Worm (Caenorhabditis elegans): ENCODE results near the gene K10G4.10.
"Not testable (repeated sequence)": the region's sequence is repeated elsewhere in the genome, so short reads cannot be mapped to it uniquely, and the experiment has no call there.

Gene K10G4.10

DNA sequence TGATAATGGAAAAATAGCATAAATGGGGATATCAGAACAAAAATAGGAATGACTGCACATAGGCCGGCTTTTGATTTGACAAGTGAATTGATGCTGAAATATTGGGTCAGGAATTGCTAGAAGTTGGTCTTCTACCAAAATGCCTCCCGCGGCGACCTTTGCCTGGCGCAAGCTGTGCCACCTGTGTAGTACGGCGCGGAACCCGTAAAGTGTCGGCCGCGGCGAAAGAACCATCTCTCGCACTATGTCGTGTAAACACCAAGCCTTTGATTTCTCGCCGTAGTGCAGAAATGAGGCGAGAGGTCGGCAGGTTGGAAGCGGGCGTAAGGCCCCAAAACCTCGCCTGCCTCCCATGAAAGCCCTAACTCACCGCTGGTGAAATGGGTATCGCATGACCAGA is 12.0 kb upstream of the K10G4.10 start:
- TF ChIP-seq nhr-237 (tag; optimal IDR thresholded peaks at IDR 0.05) (no peak), bed-3 (GFP tag; optimal IDR thresholded peaks at IDR 0.05) (no peak), pha-4 (tag; optimal IDR thresholded peaks at IDR 0.05) (no peak), lsy-2 (tag; optimal IDR thresholded peaks at IDR 0.05) (no peak), lin-32 (GFP tag; optimal IDR thresholded peaks at IDR 0.05) (no peak), elt-3 (tag; optimal IDR thresholded peaks at IDR 0.05) (no peak), ceh-39 (tag; optimal IDR thresholded peaks at IDR 0.05) (no peak), mab-5 (tag; optimal IDR thresholded peaks at IDR 0.05) (no peak)

DNA sequence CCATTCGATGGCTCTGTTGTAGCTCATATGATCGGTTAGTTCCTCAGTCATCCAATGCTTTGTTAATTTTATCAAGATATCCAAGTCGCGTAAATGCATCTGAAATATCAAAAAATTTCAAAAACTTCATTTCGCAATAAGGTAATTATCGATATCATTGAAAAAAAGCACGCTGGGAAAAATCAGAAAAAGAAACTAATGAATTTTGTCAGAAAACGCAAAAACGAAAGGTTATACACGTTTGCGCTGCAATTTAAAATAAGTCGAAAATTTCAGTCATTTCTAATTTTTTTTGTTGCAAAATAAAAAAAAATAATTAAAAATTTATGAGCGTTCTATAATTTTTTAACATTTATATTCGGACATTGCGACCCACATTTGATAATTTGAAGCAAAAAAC is 8.5 kb upstream of the K10G4.10 start, which contains the start of gene K10G4.3:
Gene K10G4.3 (minus strand): TSS at position 101 of the 400 bp plus-strand sequence.
- TF ChIP-seq ham-2 (GFP tag; optimal IDR thresholded peaks at IDR 0.05); sptf-1 (tag; optimal IDR thresholded peaks at IDR 0.05); ceh-43 (GFP tag; optimal IDR thresholded peaks at IDR 0.05): not testable (repeated sequence)

ce11 chrV:17272112-17272511 is 1.2 kb upstream of the K10G4.10 start:
- no peak for TF ChIP-seq ztf-11 (tag; optimal IDR thresholded peaks at IDR 0.05)
- no peak for TF ChIP-seq drap-1 (GFP tag; optimal IDR thresholded peaks at IDR 0.05)
- no peak for TF ChIP-seq sem-2 (GFP tag; optimal IDR thresholded peaks at IDR 0.05)

DNA sequence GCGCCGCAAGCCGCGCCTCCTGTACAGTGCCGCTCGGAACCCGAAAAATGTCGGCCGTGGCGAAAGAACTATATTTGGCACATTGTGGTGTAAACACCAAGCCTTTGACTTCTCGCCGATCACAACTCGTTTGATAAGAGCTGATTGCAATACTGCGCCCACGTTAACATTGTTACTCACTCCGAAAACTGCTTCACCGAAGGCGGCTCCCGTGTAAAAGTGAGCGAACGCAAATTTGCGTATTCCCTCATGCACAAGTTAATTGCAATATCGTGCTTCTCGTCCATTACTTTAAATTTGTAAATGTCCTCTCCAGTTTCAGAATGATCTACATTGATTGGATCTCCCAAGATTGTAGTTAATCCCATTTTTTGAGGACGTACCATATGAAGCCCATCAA is 10.8 kb downstream of the K10G4.10 start:
- TF ChIP-seq M03D4.4 (tag; optimal IDR thresholded peaks at IDR 0.05) (no peak), mab-5 (tag; optimal IDR thresholded peaks at IDR 0.05) (no peak)

DNA sequence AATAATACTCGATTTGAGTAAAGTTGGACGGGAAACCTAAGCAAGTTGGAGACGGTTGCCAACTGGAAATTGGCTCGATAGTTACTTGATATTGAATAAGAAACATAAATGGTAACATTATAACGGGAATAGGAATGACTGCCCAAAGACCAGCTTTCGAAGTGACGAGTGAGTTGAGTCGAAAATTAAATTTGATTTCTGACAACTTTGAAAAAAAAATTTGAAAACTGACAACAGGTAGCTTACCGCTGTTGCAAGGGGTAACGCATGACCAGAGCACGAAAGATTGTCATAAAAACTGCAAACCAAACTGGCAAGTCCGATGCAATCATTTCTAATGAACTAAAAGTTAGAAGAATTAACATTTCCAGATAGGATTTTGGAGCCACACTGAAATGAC is 19.4 kb downstream of the K10G4.10 start:
- no peak for TF ChIP-seq nhr-12 (tag; optimal IDR thresholded peaks at IDR 0.05)
- TF ChIP-seq ceh-39 (tag; optimal IDR thresholded peaks at IDR 0.05), result no peak
- no peak for TF ChIP-seq M03D4.4 (tag; optimal IDR thresholded peaks at IDR 0.05)
- no peak for TF ChIP-seq mep-1 (tag; optimal IDR thresholded peaks at IDR 0.05)
- no peak for TF ChIP-seq unc-120 (tag; optimal IDR thresholded peaks at IDR 0.05; ENCODE audit: poor library complexity, severe bottlenecking)
- TF ChIP-seq blmp-1 (tag; optimal IDR thresholded peaks at IDR 0.05), result no peak
- TF ChIP-seq drap-1 (GFP tag; optimal IDR thresholded peaks at IDR 0.05), result no peak
- TF ChIP-seq sptf-1 (tag; optimal IDR thresholded peaks at IDR 0.05), result no peak
- TF ChIP-seq snpc-4 (tag; optimal IDR thresholded peaks at IDR 0.05), result no peak
- TF ChIP-seq ztf-11 (tag; optimal IDR thresholded peaks at IDR 0.05), result no peak
- TF ChIP-seq cnd-1 (tag; optimal IDR thresholded peaks at IDR 0.05), result no peak
- TF ChIP-seq nhr-237 (tag; optimal IDR thresholded peaks at IDR 0.05), result no peak
- no peak for TF ChIP-seq nhr-28 (tag; optimal IDR thresholded peaks at IDR 0.05)

- TF ChIP-seq unc-120 (tag; optimal IDR thresholded peaks at IDR 0.05; ENCODE audit: poor library complexity, severe bottlenecking) (no peak), bed-3 (GFP tag; optimal IDR thresholded peaks at IDR 0.05) (no peak), mep-1 (tag; optimal IDR thresholded peaks at IDR 0.05) (no peak), nhr-76 (tag; optimal IDR thresholded peaks at IDR 0.05) (no peak), M03D4.4 (tag; optimal IDR thresholded peaks at IDR 0.05) (no peak), nhr-28 (tag; optimal IDR thresholded peaks at IDR 0.05) (no peak), hlh-1 (tag; optimal IDR thresholded peaks at IDR 0.05) (no peak), ceh-83 (GFP tag; optimal IDR thresholded peaks at IDR 0.05) (no peak), lin-13 (tag; optimal IDR thresholded peaks at IDR 0.05) (no peak), blmp-1 (tag; optimal IDR thresholded peaks at IDR 0.05) (no peak), unc-62 (GFP tag; optimal IDR thresholded peaks at IDR 0.05) (no peak), mab-5 (tag; optimal IDR thresholded peaks at IDR 0.05) (no peak), nhr-237 (tag; optimal IDR thresholded peaks at IDR 0.05) (no peak), tbx-8 (GFP tag; optimal IDR thresholded peaks at IDR 0.05) (no peak), nhr-12 (tag; optimal IDR thresholded peaks at IDR 0.05) (no peak), lin-32 (GFP tag; optimal IDR thresholded peaks at IDR 0.05) (no peak), sem-2 (GFP tag; optimal IDR thresholded peaks at IDR 0.05) (no peak)
Measured at ce11 chrV:17296443-17296842, 23.1 kb downstream of the K10G4.10 start.

- no peak for TF ChIP-seq cnd-1 (tag; optimal IDR thresholded peaks at IDR 0.05)
- no peak for TF ChIP-seq elt-1 (tag; optimal IDR thresholded peaks at IDR 0.05; ENCODE audit: borderline replicate concordance, insufficient read depth)
- no peak for TF ChIP-seq nhr-76 (tag; optimal IDR thresholded peaks at IDR 0.05)
Measured at ce11 chrV:17298657-17299056, 25.3 kb downstream of the K10G4.10 start.
